Fruit fly (Drosophila melanogaster): ENCODE results near the gene Rala.
A peak's percentile ranks its signal among the peaks of the same experiment; 100 is the strongest.

The Rala gene

dm6 chrX:3740725-3741440, 21.4 kb upstream of the Rala start (continued):
- TF ChIP-seq CG18011 (GFP tag; optimal IDR thresholded peaks at IDR 0.05) (no peak), bigmax (GFP tag; optimal IDR thresholded peaks at IDR 0.05) (no peak), CG34376 (GFP tag; optimal IDR thresholded peaks at IDR 0.05) (peak; percentile 71), CG10366 (GFP tag; IDR thresholded peaks at IDR 0.05) (0 out of 2 replicates have a peak, but pooled peaks have one; percentile 7), CG34224 (GFP tag; IDR thresholded peaks at IDR 0.05; ENCODE audit: partially characterized antibody) (peak; percentile 54), slbo (GFP tag; IDR thresholded peaks at IDR 0.05) (peak; percentile 52), CG4730 (GFP tag; IDR thresholded peaks at IDR 0.05) (no peak), Adf1 (GFP tag; IDR thresholded peaks at IDR 0.05) (peak; percentile 69; the same call in 1 of the 2 replicates), emc (GFP tag; optimal IDR thresholded peaks at IDR 0.05) (no peak), CG12744 (GFP tag; optimal IDR thresholded peaks at IDR 0.05) (no peak), yki (optimal IDR thresholded peaks at IDR 0.05) (peak; percentile 94), onecut (GFP tag; IDR thresholded peaks at IDR 0.05) (peak; percentile 35; the same call in 1 of the 2 replicates), ERR (GFP tag; optimal IDR thresholded peaks at IDR 0.05) (peak; percentile 28), CG1647 (GFP tag; optimal IDR thresholded peaks at IDR 0.05) (no peak), Bgb (GFP tag; IDR thresholded peaks at IDR 0.05; ENCODE audit: partially characterized antibody) (peak; percentile 54; the same call in 1 of the 2 replicates), CG10274 (GFP tag; optimal IDR thresholded peaks at IDR 0.05) (no peak), CG9437 (GFP tag; optimal IDR thresholded peaks at IDR 0.05) (peak; percentile 99), abd-A (tag; optimal IDR thresholded peaks at IDR 0.05) (peak; percentile 97), CG5180 (GFP tag; optimal IDR thresholded peaks at IDR 0.05) (peak; percentile 69), Lhr (GFP tag; optimal IDR thresholded peaks at IDR 0.05) (peak; percentile 75), knrl (GFP tag; IDR thresholded peaks at IDR 0.05; ENCODE audit: partially characterized antibody) (peak; percentile 20; the same call in 1 of the 3 replicates), ewg (GFP tag; optimal IDR thresholded peaks at IDR 0.05) (peak; percentile 45), CG3163 (GFP tag; optimal IDR thresholded peaks at IDR 0.05) (peak; percentile 57), Nf-YC (tag; optimal IDR thresholded peaks at IDR 0.05) (no peak), CG17186 (GFP tag; optimal IDR thresholded peaks at IDR 0.05) (no peak), BEAF-32 (GFP tag; optimal IDR thresholded peaks at IDR 0.05) (peak; percentile 8), D19A (tag; optimal IDR thresholded peaks at IDR 0.05) (peak; percentile 56), CG13894 (tag; optimal IDR thresholded peaks at IDR 0.05) (peak; percentile 72), pho (GFP tag; optimal IDR thresholded peaks at IDR 0.05) (no peak), kah (GFP tag; optimal IDR thresholded peaks at IDR 0.05) (peak; percentile 32), CG14014 (GFP tag; IDR thresholded peaks at IDR 0.05) (no peak; the same call in 1 of the 2 replicates), pfk (GFP tag; optimal IDR thresholded peaks at IDR 0.05) (peak; percentile 68), Oli (tag; optimal IDR thresholded peaks at IDR 0.05) (no peak), CG4424 (GFP tag; optimal IDR thresholded peaks at IDR 0.05) (peak; percentile 46), Dip3 (GFP tag; optimal IDR thresholded peaks at IDR 0.05) (peak; percentile 55), zfh2 (GFP tag; optimal IDR thresholded peaks at IDR 0.05) (peak; percentile 24), ftz-f1 (GFP tag; optimal IDR thresholded peaks at IDR 0.05) (peak; percentile 33), Opbp (GFP tag; IDR thresholded peaks at IDR 0.05; ENCODE audit: partially characterized antibody) (peak; percentile 48; the same call in 1 of the 3 replicates), NfI (GFP tag; optimal IDR thresholded peaks at IDR 0.05) (no peak), mirr (GFP tag; optimal IDR thresholded peaks at IDR 0.05) (peak; percentile 61), CG6791 (GFP tag; IDR thresholded peaks at IDR 0.05; ENCODE audit: partially characterized antibody) (peak; percentile 69; the same call in 2 of the 3 replicates), CG14441 (GFP tag; IDR thresholded peaks at IDR 0.05) (0 out of 2 replicates have a peak, but pooled peaks have one; percentile 32), Drgx (GFP tag; IDR thresholded peaks at IDR 0.05) (peak; percentile 31; the same call in 1 of the 2 replicates), cg (GFP tag; optimal IDR thresholded peaks at IDR 0.05) (peak; percentile 14), YL-1 (GFP tag; optimal IDR thresholded peaks at IDR 0.05) (peak; percentile 2), corto (GFP tag; optimal IDR thresholded peaks at IDR 0.05) (peak; percentile 39), phol (tag; optimal IDR thresholded peaks at IDR 0.05) (no peak), CG1832 (GFP tag; optimal IDR thresholded peaks at IDR 0.05) (peak; percentile 92)
